Fruit fly (Drosophila melanogaster) whole organism, embryonic: Measurements from ENCODE around the gene Muc14A.

Source experiments
- Atf-2 ChIP-seq: fragments of 200-800 bp; sonication (Bioruptor generic); optimal IDR thresholded peaks from 2 replicates; lab custom pipeline; 2016; ENCODE audit warnings: missing biosample characterization, missing genetic modification characterization
- Atf6 ChIP-seq: fragments of 200-800 bp; sonication (Bioruptor generic); IDR thresholded peaks from 2 replicates; pipeline ENCODE4 v1.3.6; 2022; ENCODE audit warnings: missing biosample characterization, missing genetic modification characterization
- Awh ChIP-seq: fragments of 200-800 bp; sonication (Bioruptor generic); IDR thresholded peaks from 2 replicates; pipeline ENCODE4, ENCODE4 v1.3.6; 2022; ENCODE audit warnings: missing biosample characterization, missing genetic modification characterization
- B-H1 ChIP-seq: fragments of 200-800 bp; sonication (Bioruptor generic); IDR thresholded peaks from 3 replicates; pipeline ENCODE4 v1.3.6; 2022; ENCODE audit warnings: missing biosample characterization, missing genetic modification characterization
- CG10267 ChIP-seq: fragments of 200-800 bp; sonication (Bioruptor generic); optimal IDR thresholded peaks from 2 replicates; lab custom pipeline; 2018; ENCODE audit warnings: missing biosample characterization, mild to moderate bottlenecking, missing genetic modification characterization, moderate library complexity
- CG10366 ChIP-seq: fragments of 200-800 bp; sonication (Bioruptor generic); IDR thresholded peaks from 2 replicates; pipeline ENCODE4 v1.3.6; 2022; ENCODE audit warnings: missing biosample characterization, missing genetic modification characterization
- CG10462 ChIP-seq: fragments of 200-800 bp; sonication (Bioruptor generic); optimal IDR thresholded peaks from 2 replicates; lab custom pipeline; 2016; ENCODE audit warnings: missing biosample characterization, missing genetic modification characterization
- CG11723 ChIP-seq: fragments of 200-800 bp; sonication (Bioruptor generic); optimal IDR thresholded peaks from 2 replicates; lab custom pipeline; 2017; ENCODE audit warnings: missing biosample characterization, mild to moderate bottlenecking, missing genetic modification characterization
- CG15696 ChIP-seq: fragments of 200-800 bp; sonication (Bioruptor generic); optimal IDR thresholded peaks from 2 replicates; lab custom pipeline; 2019; ENCODE audit warnings: missing biosample characterization, mild to moderate bottlenecking, missing genetic modification characterization, moderate library complexity
- CG18262 ChIP-seq: fragments of 200-800 bp; optimal IDR thresholded peaks from 3 replicates; lab custom pipeline; 2019; ENCODE audit warnings: missing biosample characterization, mild to moderate bottlenecking, missing genetic modification characterization, moderate library complexity
- CG2678 ChIP-seq: fragments of 200-800 bp; sonication (Bioruptor generic); optimal IDR thresholded peaks from 3 replicates; lab custom pipeline; 2019; ENCODE audit warnings: missing biosample characterization, mild to moderate bottlenecking, missing genetic modification characterization, moderate library complexity
- CG3163 ChIP-seq: fragments of 200-800 bp; sonication (Bioruptor generic); optimal IDR thresholded peaks from 3 replicates; lab custom pipeline; 2016; ENCODE audit warnings: missing biosample characterization, missing genetic modification characterization
- CG4328 ChIP-seq: fragments of 200-800 bp; sonication (Bioruptor generic); optimal IDR thresholded peaks from 3 replicates; lab custom pipeline; 2017; ENCODE audit warnings: missing biosample characterization, missing genetic modification reagents, missing genetic modification characterization
- CG4820 ChIP-seq: fragments of 200-800 bp; sonication (Bioruptor generic); optimal IDR thresholded peaks from 3 replicates; lab custom pipeline; 2016; ENCODE audit warnings: missing biosample characterization, missing genetic modification characterization
- CG6854 ChIP-seq: fragments of 200-800 bp; sonication (Bioruptor generic); optimal IDR thresholded peaks from 3 replicates; lab custom pipeline; 2017; ENCODE audit warnings: missing biosample characterization, mild to moderate bottlenecking, missing genetic modification characterization
- CG8765 ChIP-seq: fragments of 200-800 bp; sonication (Bioruptor generic); IDR thresholded peaks from 2 replicates; pipeline ENCODE4 v1.3.6; 2022; ENCODE audit warnings: missing biosample characterization, missing genetic modification characterization
- CG8944 ChIP-seq: fragments of 200-800 bp; sonication (Bioruptor generic); optimal IDR thresholded peaks from 3 replicates; lab custom pipeline; 2016; ENCODE audit warnings: missing biosample characterization, missing genetic modification characterization
- Dfd ChIP-seq, 2 experiments: fragments of >200 bp; optimal IDR thresholded peaks; 2 replicates each; lab custom pipeline; 2017; ENCODE audit warnings: missing biosample characterization in 2 of 2, missing genetic modification characterization in 2 of 2
- E2f2 ChIP-seq: fragments of 200-800 bp; sonication (Bioruptor generic); IDR thresholded peaks from 2 replicates; pipeline ENCODE4 v1.3.6; 2022; ENCODE audit warnings: missing biosample characterization, missing genetic modification characterization
- Fer2 ChIP-seq: fragments of 200-800 bp; sonication (Bioruptor generic); optimal IDR thresholded peaks from 2 replicates; lab custom pipeline; 2018; ENCODE audit warnings: missing biosample characterization, mild to moderate bottlenecking, missing genetic modification characterization, moderate library complexity
- HLH3B ChIP-seq: fragments of 200-800 bp; sonication (Bioruptor generic); IDR thresholded peaks from 2 replicates; pipeline ENCODE4 v1.3.6; 2022; ENCODE audit warnings: missing biosample characterization, missing genetic modification characterization
- Lim3 ChIP-seq: fragments of 200-800 bp; sonication (Bioruptor generic); IDR thresholded peaks from 2 replicates; pipeline ENCODE4 v1.3.6; 2022; ENCODE audit warnings: missing biosample characterization, missing genetic modification characterization
- Mes4 ChIP-seq: fragments of 200-800 bp; sonication (Bioruptor generic); optimal IDR thresholded peaks from 2 replicates; lab custom pipeline; 2016; ENCODE audit warnings: missing biosample characterization, missing genetic modification characterization
- Pdp1 ChIP-seq, 2 experiments: fragments of 200-800 bp; sonication (Bioruptor generic); optimal IDR thresholded peaks; 3 replicates each; lab custom pipeline; 2016; ENCODE audit warnings: missing biosample characterization in 2 of 2, missing genetic modification characterization in 2 of 2, mild to moderate bottlenecking in 1 of 2, moderate library complexity in 1 of 2
- Scr ChIP-seq: fragments of 200-800 bp; sonication (Bioruptor generic); IDR thresholded peaks from 2 replicates; pipeline ENCODE4 v1.3.6; 2022; ENCODE audit warnings: missing biosample characterization, missing genetic modification characterization; ENCODE audit not compliant: partially characterized antibody
- Sin3A ChIP-seq: fragments of >200 bp; optimal IDR thresholded peaks from 2 replicates; lab custom pipeline; 2018
- Sry-β ChIP-seq: fragments of 200-800 bp; sonication (Bioruptor generic); optimal IDR thresholded peaks from 2 replicates; lab custom pipeline; 2018; ENCODE audit warnings: missing biosample characterization, mild to moderate bottlenecking, missing genetic modification characterization, moderate library complexity
- Sry-δ ChIP-seq: fragments of 200-800 bp; sonication (Bioruptor generic); optimal IDR thresholded peaks from 2 replicates; lab custom pipeline; 2016; ENCODE audit warnings: missing biosample characterization, missing genetic modification characterization
- Trl ChIP-seq, 3 experiments: fragments of >200 bp in 2 of 3; fragments of 200-800 bp in 1 of 3; sonication (Bioruptor generic) in 1 of 3; optimal IDR thresholded peaks; 2 replicates in 1 of 3; 3 replicates in 2 of 3; lab custom pipeline; 2016 to 2017; ENCODE audit warnings: missing biosample characterization in 1 of 3, missing genetic modification characterization in 1 of 3
- ap ChIP-seq: fragments of 200-800 bp; sonication (Bioruptor generic); IDR thresholded peaks from 2 replicates; pipeline ENCODE4 v1.3.6; 2022; ENCODE audit warnings: missing biosample characterization, missing genetic modification characterization
- ato ChIP-seq: fragments of 200-800 bp; sonication (Bioruptor generic); IDR thresholded peaks from 2 replicates; pipeline ENCODE4 v1.3.6; 2022; ENCODE audit warnings: missing biosample characterization, missing genetic modification characterization; ENCODE audit not compliant: partially characterized antibody
- cad ChIP-seq: fragments of >200 bp; optimal IDR thresholded peaks from 2 replicates; lab custom pipeline; 2017; ENCODE audit warnings: missing biosample characterization, missing genetic modification characterization
- ewg ChIP-seq: fragments of 200-800 bp; sonication (Bioruptor generic); optimal IDR thresholded peaks from 3 replicates; lab custom pipeline; 2017; ENCODE audit warnings: mild to moderate bottlenecking, missing biosample characterization, missing genetic modification reagents, missing genetic modification characterization
- gro ChIP-seq: fragments of 200-800 bp; sonication (Bioruptor generic); optimal IDR thresholded peaks from 2 replicates; lab custom pipeline; 2016; ENCODE audit warnings: missing biosample characterization, missing genetic modification characterization
- hkb ChIP-seq, 2 experiments: fragments of 200-800 bp in 1 of 2; fragments of >200 bp in 1 of 2; sonication (Bioruptor generic) in 1 of 2; IDR thresholded peaks in 1 of 2; optimal IDR thresholded peaks in 1 of 2; 2 replicates each; pipeline versions ENCODE4 v1.3.6 to Lab custom; 2017 to 2022; ENCODE audit warnings: missing biosample characterization in 1 of 2, missing genetic modification characterization in 1 of 2
- kah ChIP-seq: fragments of 200-800 bp; sonication (Bioruptor generic); optimal IDR thresholded peaks from 2 replicates; lab custom pipeline; 2018; ENCODE audit warnings: missing biosample characterization, mild to moderate bottlenecking, missing genetic modification characterization
- lilli ChIP-seq: fragments of 200-800 bp; sonication (Bioruptor generic); optimal IDR thresholded peaks from 3 replicates; lab custom pipeline; 2016; ENCODE audit warnings: missing biosample characterization, missing genetic modification characterization
- lmd ChIP-seq: fragments of 200-800 bp; sonication (Bioruptor generic); IDR thresholded peaks from 2 replicates; pipeline ENCODE4 v1.3.6; 2022; ENCODE audit warnings: missing biosample characterization, missing genetic modification characterization
- nau ChIP-seq: fragments of 200-800 bp; sonication (Bioruptor generic); optimal IDR thresholded peaks from 3 replicates; lab custom pipeline; 2017; ENCODE audit warnings: missing biosample characterization, mild to moderate bottlenecking, missing genetic modification characterization, missing genetic modification reagents
- nerfin-1 ChIP-seq: fragments of 200-800 bp; sonication (Bioruptor generic); optimal IDR thresholded peaks from 3 replicates; lab custom pipeline; 2019; ENCODE audit warnings: missing biosample characterization, mild to moderate bottlenecking, missing genetic modification characterization, moderate library complexity
- pros ChIP-seq: fragments of 200-800 bp; sonication (Bioruptor generic); optimal IDR thresholded peaks from 3 replicates; lab custom pipeline; 2019; ENCODE audit warnings: missing biosample characterization, mild to moderate bottlenecking, missing genetic modification characterization, moderate library complexity
- pzg ChIP-seq: fragments of 200-800 bp; sonication (Bioruptor generic); optimal IDR thresholded peaks from 3 replicates; lab custom pipeline; 2018; ENCODE audit warnings: missing biosample characterization, mild to moderate bottlenecking, missing genetic modification characterization, moderate library complexity
- repo ChIP-seq: fragments of 200-800 bp; sonication (Bioruptor generic); optimal IDR thresholded peaks from 2 replicates; lab custom pipeline; 2016; ENCODE audit warnings: missing biosample characterization, missing genetic modification characterization
- ro ChIP-seq: fragments of 200-800 bp; sonication (Bioruptor generic); IDR thresholded peaks from 2 replicates; pipeline ENCODE4 v1.3.6; 2022; ENCODE audit warnings: missing biosample characterization, missing genetic modification characterization
- run ChIP-seq: fragments of 200-800 bp; sonication (Bioruptor generic); optimal IDR thresholded peaks from 3 replicates; lab custom pipeline; 2018; ENCODE audit warnings: missing biosample characterization, mild to moderate bottlenecking, missing genetic modification characterization
- sens ChIP-seq: fragments of 200-800 bp; sonication (Bioruptor generic); peaks from one replicate; lab custom pipeline; 2016; ENCODE audit warnings: missing biosample characterization, missing genetic modification characterization
- vvl ChIP-seq: fragments of 200-800 bp; sonication (Bioruptor generic); IDR thresholded peaks from 2 replicates; pipeline ENCODE4 v1.3.6; 2022; ENCODE audit warnings: missing biosample characterization, missing genetic modification characterization
- wek ChIP-seq: fragments of 200-800 bp; sonication (Bioruptor generic); optimal IDR thresholded peaks from 3 replicates; lab custom pipeline; 2018; ENCODE audit warnings: missing biosample characterization, mild to moderate bottlenecking, missing genetic modification characterization, moderate library complexity

The Muc14A gene

DNA sequence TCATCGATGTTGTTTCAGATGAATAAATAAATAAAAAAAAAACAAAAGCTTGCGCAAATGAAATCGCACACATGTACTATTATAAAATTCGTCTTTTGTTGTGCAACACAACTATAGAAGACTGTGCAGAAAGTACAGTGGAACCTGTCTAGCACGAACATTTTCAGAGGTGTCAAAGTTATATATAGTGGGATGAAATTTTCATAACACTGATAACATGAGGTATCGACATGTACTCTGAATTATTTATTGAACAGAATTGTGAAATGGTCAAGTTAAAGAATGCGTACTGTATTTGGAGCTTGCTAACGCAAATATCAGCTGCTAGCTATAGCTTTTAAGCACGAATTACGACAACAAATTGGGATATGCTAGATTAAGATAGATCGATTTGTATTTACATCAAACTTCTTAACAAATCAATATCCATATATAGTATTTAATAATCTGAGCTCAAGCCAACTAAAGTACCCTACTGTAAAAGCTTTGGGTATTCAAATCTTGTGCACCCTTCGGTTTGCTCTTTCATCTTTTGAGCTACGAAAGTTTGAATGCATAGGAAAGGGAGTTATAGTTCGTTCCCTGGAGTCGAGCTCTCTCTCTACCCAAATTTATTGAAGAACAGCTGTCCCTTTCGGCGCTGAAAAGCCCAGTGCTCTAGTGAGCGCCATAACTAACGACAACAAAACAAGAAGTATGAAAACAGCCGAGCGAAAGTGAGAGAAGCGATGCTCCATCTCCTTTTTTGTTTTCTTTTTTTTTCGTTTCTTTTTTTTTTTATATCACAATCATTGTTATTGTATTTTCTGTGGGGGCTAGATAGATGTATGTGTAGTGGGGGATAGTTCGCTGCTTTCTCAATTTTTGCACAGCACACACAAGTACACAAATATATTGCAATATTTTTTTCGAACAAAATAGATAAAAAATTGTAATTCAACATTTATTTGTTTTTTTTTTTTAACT, 81.5 kb downstream of the Muc14A start (continued):
- TF ChIP-seq cad (GFP tag; lab: Kevin White, UChicago) (no peak), Lim3 (peak; percentile 70; the same call in 1 of the 2 replicates), Trl (optimal IDR thresholded peaks at IDR 0.05; lab: Kevin White, UChicago) (peak in 1 of 2 experiments; percentile 10), Trl (GFP tag; optimal IDR thresholded peaks at IDR 0.05; lab: Kevin White, UChicago) (peak; percentile 89), kah (peak; percentile 80), Sin3A (lab: Kevin White, UChicago) (no peak), gro (GFP tag; lab: Kevin White, UChicago) (peak; percentile 93), Atf6 (peak; percentile 92), CG15696 (peak; percentile 62), CG10366 (peak; percentile 92), Dfd (GFP tag; optimal IDR thresholded peaks at IDR 0.05; lab: Kevin White, UChicago) (no peak), E2f2 (GFP tag; lab: Robert Waterston, UW) (peak; percentile 65), CG6854 (GFP tag; lab: Kevin White, UChicago) (peak; percentile 86), sens (peak; percentile 96), nau (GFP tag; lab: Kevin White, UChicago) (peak; percentile 77), lilli (peak; percentile 94), ro (peak; percentile 66), Sry-δ (GFP tag; lab: Kevin White, UChicago) (peak; percentile 55), CG8944 (GFP tag; lab: Kevin White, UChicago) (peak; percentile 83), CG11723 (GFP tag; lab: Kevin White, UChicago) (peak; percentile 84), Atf-2 (GFP tag; lab: Kevin White, UChicago) (peak; percentile 84), pros (no peak), ap (GFP tag; lab: Robert Waterston, UW) (peak; percentile 83), vvl (GFP tag; lab: Robert Waterston, UW) (peak; percentile 95), B-H1 (GFP tag; lab: Robert Waterston, UW) (peak; percentile 85), CG18262 (tag; lab: Kevin White, UChicago) (peak; percentile 72), Sry-β (GFP tag; lab: Kevin White, UChicago) (no peak), Awh (peak; percentile 86), nerfin-1 (peak; percentile 77), repo (peak; percentile 83), Fer2 (peak; percentile 90), CG10267 (peak; percentile 68), wek (GFP tag; lab: Kevin White, UChicago) (peak; percentile 84), CG4328 (GFP tag; lab: Kevin White, UChicago) (peak; percentile 82), Scr (no peak), ewg (GFP tag; lab: Kevin White, UChicago) (peak; percentile 70), HLH3B (GFP tag; lab: Robert Waterston, UW) (peak; percentile 85), ato (GFP tag; lab: Robert Waterston, UW) (no peak), pzg (GFP tag; lab: Kevin White, UChicago) (peak; percentile 21), Pdp1 (GFP tag; optimal IDR thresholded peaks at IDR 0.05; lab: Kevin White, UChicago) (peak; percentile 89 to 94), Mes4 (GFP tag; lab: Kevin White, UChicago) (peak; percentile 72), CG2678 (tag; lab: Kevin White, UChicago) (peak; percentile 94), lmd (peak; percentile 93), hkb (optimal IDR thresholded peaks at IDR 0.05; lab: Kevin White, UChicago) (no peak), hkb (GFP tag; IDR thresholded peaks at IDR 0.05; lab: Robert Waterston, UW) (peak; percentile 89), CG8765 (GFP tag; lab: Robert Waterston, UW) (peak; percentile 55; the same call in 1 of the 2 replicates), CG10462 (peak; percentile 45), run (tag; lab: Kevin White, UChicago) (peak; percentile 75), CG3163 (GFP tag; lab: Kevin White, UChicago) (peak; percentile 67), CG4820 (GFP tag; lab: Kevin White, UChicago) (peak; percentile 82)
